Fruit fly (Drosophila melanogaster) whole organism, embryonic: ENCODE data around the gene CG32313.
A peak's percentile ranks its signal among the peaks of the same experiment; 100 is the strongest.

Experiments
- Atf-2 ChIP-seq: fragments of 200-800 bp; sonication (Bioruptor generic); optimal IDR thresholded peaks from 2 replicates; lab custom pipeline; 2016; ENCODE audit warnings: missing biosample characterization, missing genetic modification characterization
- CG10543 ChIP-seq: fragments of 200-800 bp; sonication (Bioruptor generic); optimal IDR thresholded peaks from 3 replicates; lab custom pipeline; 2017; ENCODE audit warnings: missing biosample characterization, mild to moderate bottlenecking, missing genetic modification characterization, moderate library complexity
- CG11723 ChIP-seq: fragments of 200-800 bp; sonication (Bioruptor generic); optimal IDR thresholded peaks from 2 replicates; lab custom pipeline; 2017; ENCODE audit warnings: missing biosample characterization, mild to moderate bottlenecking, missing genetic modification characterization
- CG12236 ChIP-seq: fragments of 200-800 bp; sonication (Bioruptor generic); optimal IDR thresholded peaks from 2 replicates; lab custom pipeline; 2016; ENCODE audit warnings: missing biosample characterization, missing genetic modification characterization
- CG15269 ChIP-seq: fragments of 200-800 bp; sonication (Bioruptor generic); optimal IDR thresholded peaks from 2 replicates; lab custom pipeline; 2018; ENCODE audit warnings: missing biosample characterization, mild to moderate bottlenecking, missing genetic modification characterization, moderate library complexity
- CG1529 ChIP-seq: fragments of 200-800 bp; sonication (Bioruptor generic); optimal IDR thresholded peaks from 3 replicates; lab custom pipeline; 2018; ENCODE audit warnings: missing biosample characterization, missing genetic modification characterization
- CG1602 ChIP-seq: fragments of 200-800 bp; sonication (Bioruptor generic); optimal IDR thresholded peaks from 3 replicates; lab custom pipeline; 2016; ENCODE audit warnings: missing biosample characterization, missing genetic modification characterization
- CG16863 ChIP-seq: fragments of 200-800 bp; sonication (Bioruptor generic); optimal IDR thresholded peaks from 3 replicates; lab custom pipeline; 2016; ENCODE audit warnings: missing biosample characterization, missing genetic modification characterization
- CG18619 ChIP-seq: fragments of 200-800 bp; sonication (Bioruptor generic); optimal IDR thresholded peaks from 3 replicates; lab custom pipeline; 2017; ENCODE audit warnings: missing biosample characterization, mild to moderate bottlenecking, missing genetic modification characterization
- CG2199 ChIP-seq: fragments of 200-800 bp; sonication (Bioruptor generic); IDR thresholded peaks from 3 replicates; pipeline ENCODE4 v1.3.6; 2022; ENCODE audit warnings: missing biosample characterization, missing genetic modification characterization
- CG2875 ChIP-seq: fragments of 200-800 bp; sonication (Bioruptor generic); optimal IDR thresholded peaks from 2 replicates; lab custom pipeline; 2017; ENCODE audit warnings: missing biosample characterization, mild to moderate bottlenecking, missing genetic modification characterization, missing genetic modification reagents
- CG31224 ChIP-seq: fragments of 200-800 bp; sonication (Bioruptor generic); IDR thresholded peaks from 2 replicates; pipeline ENCODE4 v1.3.6; 2022; ENCODE audit warnings: missing biosample characterization, missing genetic modification characterization
- CG34422 ChIP-seq: fragments of 200-800 bp; sonication (Bioruptor generic); IDR thresholded peaks from 3 replicates; pipeline ENCODE4 v1.3.6; 2022; ENCODE audit warnings: missing biosample characterization, missing genetic modification characterization
- CG4328 ChIP-seq: fragments of 200-800 bp; sonication (Bioruptor generic); optimal IDR thresholded peaks from 3 replicates; lab custom pipeline; 2017; ENCODE audit warnings: missing biosample characterization, missing genetic modification reagents, missing genetic modification characterization
- CG4424 ChIP-seq: fragments of 200-800 bp; sonication (Bioruptor generic); optimal IDR thresholded peaks from 3 replicates; lab custom pipeline; 2016; ENCODE audit warnings: missing biosample characterization, missing genetic modification characterization
- CG5953 ChIP-seq: fragments of 200-800 bp; sonication (Bioruptor generic); IDR thresholded peaks from 2 replicates; pipeline ENCODE4 v1.3.6; 2022; ENCODE audit warnings: missing biosample characterization, missing genetic modification characterization
- CG6813 ChIP-seq: fragments of 200-800 bp; sonication (Bioruptor generic); optimal IDR thresholded peaks from 2 replicates; lab custom pipeline; 2017; ENCODE audit warnings: missing biosample characterization, missing genetic modification characterization, mild to moderate bottlenecking, moderate library complexity, missing genetic modification reagents
- CG7357 ChIP-seq: fragments of 200-800 bp; sonication (Bioruptor generic); IDR thresholded peaks from 3 replicates; pipeline ENCODE4 v1.3.6; 2022; ENCODE audit warnings: missing biosample characterization, missing genetic modification characterization
- CG7839 ChIP-seq: fragments of 200-800 bp; sonication (Bioruptor generic); optimal IDR thresholded peaks from 3 replicates; lab custom pipeline; 2018; ENCODE audit warnings: missing biosample characterization, mild to moderate bottlenecking, missing genetic modification characterization, moderate library complexity
- CG7963 ChIP-seq: fragments of 200-800 bp; sonication (Bioruptor generic); IDR thresholded peaks from 3 replicates; pipeline ENCODE4 v1.3.6; 2022; ENCODE audit warnings: missing biosample characterization, missing genetic modification characterization; ENCODE audit not compliant: partially characterized antibody
- Deaf1 ChIP-seq: fragments of 200-800 bp; optimal IDR thresholded peaks from 3 replicates; lab custom pipeline; 2019; ENCODE audit warnings: missing biosample characterization, mild to moderate bottlenecking, missing genetic modification characterization, moderate library complexity
- Dek ChIP-seq: fragments of 200-800 bp; sonication (Bioruptor generic); optimal IDR thresholded peaks from 3 replicates; lab custom pipeline; 2019; ENCODE audit warnings: missing biosample characterization, mild to moderate bottlenecking, missing genetic modification characterization, moderate library complexity
- Dfd ChIP-seq, 2 experiments: fragments of >200 bp; optimal IDR thresholded peaks; 2 replicates each; lab custom pipeline; 2017; ENCODE audit warnings: missing biosample characterization in 2 of 2, missing genetic modification characterization in 2 of 2
- HLH4C ChIP-seq: fragments of 200-800 bp; sonication (Bioruptor generic); IDR thresholded peaks from 3 replicates; pipeline ENCODE4 v1.3.6; 2022; ENCODE audit warnings: missing biosample characterization, missing genetic modification characterization; ENCODE audit not compliant: partially characterized antibody
- HmgZ ChIP-seq: fragments of 200-800 bp; sonication (Bioruptor generic); optimal IDR thresholded peaks from 2 replicates; lab custom pipeline; 2018; ENCODE audit warnings: missing biosample characterization, mild to moderate bottlenecking, missing genetic modification characterization
- Lpt ChIP-seq: fragments of >200 bp; optimal IDR thresholded peaks from 2 replicates; lab custom pipeline; 2018; ENCODE audit warnings: missing biosample characterization, missing genetic modification characterization
- MESR4 ChIP-seq: fragments of 200-800 bp; sonication (Bioruptor generic); optimal IDR thresholded peaks from 2 replicates; lab custom pipeline; 2018; ENCODE audit warnings: missing biosample characterization, mild to moderate bottlenecking, missing genetic modification characterization, moderate library complexity
- Mrtf ChIP-seq: fragments of 200-800 bp; sonication (Bioruptor generic); IDR thresholded peaks from 3 replicates; pipeline ENCODE4 v1.3.6; 2022; ENCODE audit warnings: missing biosample characterization, missing genetic modification characterization
- Ravus ChIP-seq: fragments of 200-800 bp; sonication (Bioruptor generic); IDR thresholded peaks from 2 replicates; pipeline ENCODE4 v1.3.6; 2022; ENCODE audit warnings: missing biosample characterization, missing genetic modification characterization
- Sox102F ChIP-seq: fragments of 200-800 bp; sonication (Bioruptor generic); optimal IDR thresholded peaks from 2 replicates; lab custom pipeline; 2018; ENCODE audit warnings: missing biosample characterization, mild to moderate bottlenecking, missing genetic modification characterization, moderate library complexity
- TFAM ChIP-seq: fragments of 200-800 bp; sonication (Bioruptor generic); optimal IDR thresholded peaks from 2 replicates; lab custom pipeline; 2017; ENCODE audit warnings: missing biosample characterization, missing genetic modification characterization, inconsistent platforms
- abd-A ChIP-seq: fragments of 200-800 bp; sonication (Bioruptor generic); optimal IDR thresholded peaks from 3 replicates; lab custom pipeline; 2019; ENCODE audit warnings: missing biosample characterization, mild to moderate bottlenecking, missing genetic modification characterization, moderate library complexity
- cas ChIP-seq: fragments of 200-800 bp; sonication (Bioruptor generic); IDR thresholded peaks from 2 replicates; pipeline ENCODE4 v1.3.6; 2022; ENCODE audit warnings: missing biosample characterization, missing genetic modification characterization
- cwo ChIP-seq: fragments of 200-800 bp; sonication (Bioruptor generic); optimal IDR thresholded peaks from 3 replicates; lab custom pipeline; 2017; ENCODE audit warnings: missing biosample characterization, missing genetic modification characterization, mild to moderate bottlenecking, moderate library complexity, missing genetic modification reagents
- ems ChIP-seq: fragments of 200-800 bp; sonication (Bioruptor generic); optimal IDR thresholded peaks from 3 replicates; lab custom pipeline; 2016; ENCODE audit warnings: missing biosample characterization, missing genetic modification characterization
- ewg ChIP-seq: fragments of 200-800 bp; sonication (Bioruptor generic); optimal IDR thresholded peaks from 3 replicates; lab custom pipeline; 2017; ENCODE audit warnings: mild to moderate bottlenecking, missing biosample characterization, missing genetic modification reagents, missing genetic modification characterization
- exex ChIP-seq: fragments of 200-800 bp; sonication (Bioruptor generic); optimal IDR thresholded peaks from 4 replicates; lab custom pipeline; 2018; ENCODE audit warnings: missing biosample characterization, mild to moderate bottlenecking, missing genetic modification characterization, moderate library complexity
- grau ChIP-seq: fragments of 200-800 bp; optimal IDR thresholded peaks from 3 replicates; lab custom pipeline; 2019; ENCODE audit warnings: missing biosample characterization, mild to moderate bottlenecking, missing genetic modification characterization, moderate library complexity
- kni ChIP-seq: fragments of 200-800 bp; sonication (Bioruptor generic); optimal IDR thresholded peaks from 3 replicates; lab custom pipeline; 2017; ENCODE audit warnings: mild to moderate bottlenecking, missing biosample characterization, missing genetic modification reagents, missing genetic modification characterization
- lola ChIP-seq, 3 experiments: fragments of >200 bp in 2 of 3; fragments of 200-800 bp in 1 of 3; sonication (Bioruptor generic) in 1 of 3; optimal IDR thresholded peaks; 2 replicates each; lab custom pipeline; 2017 to 2019; ENCODE audit warnings: missing biosample characterization in 3 of 3, missing genetic modification characterization in 3 of 3, mild to moderate bottlenecking in 1 of 3, moderate library complexity in 1 of 3
- nerfin-1 ChIP-seq: fragments of 200-800 bp; sonication (Bioruptor generic); optimal IDR thresholded peaks from 3 replicates; lab custom pipeline; 2019; ENCODE audit warnings: missing biosample characterization, mild to moderate bottlenecking, missing genetic modification characterization, moderate library complexity
- pho ChIP-seq: fragments of 200-800 bp; sonication (Bioruptor generic); optimal IDR thresholded peaks from 2 replicates; lab custom pipeline; 2016; ENCODE audit warnings: missing biosample characterization, missing genetic modification characterization
- psq ChIP-seq: fragments of 200-800 bp; sonication (Bioruptor generic); optimal IDR thresholded peaks from 2 replicates; lab custom pipeline; 2017; ENCODE audit warnings: missing biosample characterization, missing genetic modification characterization
- ro ChIP-seq: fragments of 200-800 bp; sonication (Bioruptor generic); IDR thresholded peaks from 2 replicates; pipeline ENCODE4 v1.3.6; 2022; ENCODE audit warnings: missing biosample characterization, missing genetic modification characterization
- sd ChIP-seq: fragments of 200-800 bp; sonication (Bioruptor generic); optimal IDR thresholded peaks from 3 replicates; lab custom pipeline; 2018; ENCODE audit warnings: missing biosample characterization, mild to moderate bottlenecking, missing genetic modification characterization, moderate library complexity
- sisA ChIP-seq: fragments of 200-800 bp; sonication (Bioruptor generic); IDR thresholded peaks from 2 replicates; pipeline ENCODE4 v1.3.6; 2022; ENCODE audit warnings: missing biosample characterization, missing genetic modification characterization
- slou ChIP-seq: fragments of 200-800 bp; sonication (Bioruptor generic); optimal IDR thresholded peaks from 3 replicates; lab custom pipeline; 2016; ENCODE audit warnings: missing biosample characterization, missing genetic modification characterization
- sna ChIP-seq: fragments of 200-800 bp; sonication (Bioruptor generic); IDR thresholded peaks from 2 replicates; pipeline ENCODE4 v1.3.6; 2022; ENCODE audit warnings: missing biosample characterization, missing genetic modification characterization; ENCODE audit not compliant: partially characterized antibody
- unc-4 ChIP-seq: fragments of 200-800 bp; sonication (Bioruptor generic); IDR thresholded peaks from 2 replicates; pipeline ENCODE4 v1.3.6; 2022; ENCODE audit warnings: missing biosample characterization, missing genetic modification characterization; ENCODE audit not compliant: partially characterized antibody

The CG32313 gene

DNA sequence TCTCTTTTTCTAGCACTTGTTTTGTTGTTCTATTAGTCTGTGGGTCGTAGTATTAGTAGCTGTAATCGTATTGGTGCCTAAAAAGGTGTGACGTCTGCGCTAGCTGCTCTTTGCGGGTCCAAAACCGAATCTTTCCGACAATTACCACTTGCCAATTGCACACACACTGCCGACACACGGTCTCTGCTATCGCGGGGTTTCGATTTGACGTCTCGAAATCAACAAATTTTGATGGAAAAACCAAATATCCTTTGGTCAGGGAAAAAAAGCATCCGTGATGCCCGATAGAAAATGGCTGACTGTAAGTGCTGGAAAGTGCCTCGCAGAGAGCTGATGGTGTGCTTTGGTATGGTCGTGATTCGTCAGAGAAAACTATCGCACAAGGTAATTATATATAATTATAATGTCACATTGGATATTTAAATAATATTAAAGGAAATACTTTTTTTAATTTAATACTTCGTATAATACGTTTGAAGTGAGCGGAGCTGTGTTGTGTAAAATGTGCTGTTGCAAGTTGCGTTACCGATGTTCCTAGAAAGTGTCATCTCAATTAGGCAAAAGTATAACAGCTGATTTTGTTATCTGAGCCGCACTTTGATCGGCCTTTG is 12.7 kb upstream of the CG32313 start, which contains the start of the genes Pex10 and CG12099 (continued):
- TF ChIP-seq HLH4C (GFP tag; lab: Robert Waterston, UW) (peak; percentile 89), CG5953 (GFP tag; lab: Robert Waterston, UW) (peak; percentile 68), ewg (GFP tag; lab: Kevin White, UChicago) (peak; percentile 67), CG1529 (GFP tag; lab: Kevin White, UChicago) (peak; percentile 51), sna (GFP tag; lab: Robert Waterston, UW) (peak; percentile 95), exex (tag; lab: Kevin White, UChicago) (no peak), CG2199 (GFP tag; lab: Robert Waterston, UW) (0 out of 3 replicates have a peak, but pooled peaks have one; percentile 69), CG16863 (GFP tag; lab: Kevin White, UChicago) (peak; percentile 61), sisA (peak; percentile 93), CG4328 (GFP tag; lab: Kevin White, UChicago) (peak; percentile 76), CG10543 (peak; percentile 92), cas (GFP tag; lab: Robert Waterston, UW) (peak; percentile 86), abd-A (tag; lab: Kevin White, UChicago) (no peak), Deaf1 (tag; lab: Kevin White, UChicago) (no peak), CG31224 (peak; percentile 80; the same call in 1 of the 2 replicates), psq (peak; percentile 72), CG4424 (GFP tag; lab: Kevin White, UChicago) (peak; percentile 91), CG7839 (peak; percentile 85), lola (GFP tag; optimal IDR thresholded peaks at IDR 0.05; lab: Kevin White, UChicago) (peak in 1 of 3 experiments; percentile 89), CG18619 (GFP tag; lab: Kevin White, UChicago) (peak; percentile 83), CG15269 (tag; lab: Kevin White, UChicago) (peak; percentile 86), Dek (tag; lab: Kevin White, UChicago) (peak; percentile 85), cwo (GFP tag; lab: Kevin White, UChicago) (peak; percentile 67), HmgZ (peak; percentile 84), Sox102F (GFP tag; lab: Kevin White, UChicago) (no peak), TFAM (GFP tag; lab: Kevin White, UChicago) (no peak), Ravus (GFP tag; lab: Robert Waterston, UW) (peak; percentile 72), Lpt (GFP tag; lab: Kevin White, UChicago) (no peak), nerfin-1 (tag; lab: Kevin White, UChicago) (peak; percentile 82), CG2875 (peak; percentile 60), grau (tag; lab: Kevin White, UChicago) (peak; percentile 88), MESR4 (GFP tag; lab: Kevin White, UChicago) (peak; percentile 95), ems (peak; percentile 76), Dfd (GFP tag; optimal IDR thresholded peaks at IDR 0.05; lab: Kevin White, UChicago) (no peak), pho (GFP tag; lab: Kevin White, UChicago) (peak; percentile 58), CG34422 (GFP tag; lab: Robert Waterston, UW) (peak; percentile 95), Atf-2 (GFP tag; lab: Kevin White, UChicago) (no peak), Mrtf (peak; percentile 84; the same call in 2 of the 3 replicates), slou (peak; percentile 89), ro (GFP tag; lab: Robert Waterston, UW) (peak; percentile 51), CG12236 (GFP tag; lab: Kevin White, UChicago) (no peak), kni (GFP tag; lab: Kevin White, UChicago) (peak; percentile 78), CG6813 (GFP tag; lab: Kevin White, UChicago) (peak; percentile 32), sd (tag; lab: Kevin White, UChicago) (no peak), unc-4 (GFP tag; lab: Robert Waterston, UW) (peak; percentile 96), CG7357 (GFP tag; lab: Robert Waterston, UW) (peak; percentile 80), CG1602 (GFP tag; lab: Kevin White, UChicago) (peak; percentile 90), CG11723 (GFP tag; lab: Kevin White, UChicago) (peak; percentile 66), CG7963 (GFP tag; lab: Robert Waterston, UW) (peak; percentile 72)
